Fruit fly (Drosophila melanogaster): Measurements from ENCODE around the gene Wdr62.
A peak's percentile ranks its signal among the peaks of the same experiment; 100 is the strongest.

The Wdr62 gene

DNA sequence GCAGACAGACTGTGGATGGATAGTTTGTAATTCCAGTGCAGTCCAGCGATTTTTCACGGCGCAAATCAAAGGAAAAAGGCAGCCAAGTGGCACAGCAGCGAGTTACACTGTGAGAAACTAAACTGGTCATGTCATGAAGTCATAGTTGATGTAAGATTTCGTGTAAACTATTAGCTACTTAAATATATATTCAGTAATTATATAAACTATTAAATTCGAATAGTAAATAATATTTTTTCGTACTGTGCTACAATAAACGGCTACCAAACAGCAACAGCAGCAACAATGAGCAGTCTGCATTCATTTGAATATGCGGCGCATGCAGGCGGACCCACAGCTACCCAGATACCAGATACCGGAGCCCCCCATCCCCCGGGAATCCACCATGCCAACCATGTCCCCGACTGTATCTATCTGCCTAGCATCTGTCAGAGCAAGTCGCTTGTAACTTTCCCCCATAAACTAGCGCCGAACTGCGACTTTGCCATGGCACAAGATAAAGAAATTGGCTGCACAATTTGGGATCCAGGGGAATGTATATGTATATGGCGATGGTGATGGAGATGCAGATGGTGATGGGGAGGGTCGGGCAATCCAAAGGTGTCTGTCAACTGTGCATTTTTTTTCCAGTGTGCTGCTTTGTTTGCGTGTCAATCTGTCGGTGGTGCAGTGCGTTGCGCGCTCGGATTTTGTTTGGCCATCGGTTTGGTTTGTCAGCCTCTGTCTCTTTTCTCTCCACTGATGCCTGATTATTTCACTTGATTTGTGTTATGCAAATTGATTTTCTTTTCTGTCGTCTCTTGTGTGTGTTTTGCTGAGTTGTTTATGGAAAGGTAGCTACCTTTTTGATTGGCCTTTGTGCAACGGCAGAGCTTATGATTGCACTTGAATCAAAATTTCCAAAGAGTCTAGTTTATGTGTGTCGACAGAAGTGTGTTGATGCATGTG, 41.8 kb downstream of the Wdr62 start:
- TF ChIP-seq CG9948 (tag; optimal IDR thresholded peaks at IDR 0.05): no peak
- TF ChIP-seq Pif1A (GFP tag; optimal IDR thresholded peaks at IDR 0.05): peak; percentile 29
- TF ChIP-seq D1 (tag; optimal IDR thresholded peaks at IDR 0.05): no peak
- no peak for TF ChIP-seq CG15710 (tag; optimal IDR thresholded peaks at IDR 0.05)
- TF ChIP-seq CG13204 (GFP tag; optimal IDR thresholded peaks at IDR 0.05): no peak
- peak; percentile 85 for TF ChIP-seq CG4496 (GFP tag; IDR thresholded peaks at IDR 0.05)
- no peak for TF ChIP-seq CG34367 (tag; optimal IDR thresholded peaks at IDR 0.05)
- TF ChIP-seq fd96Ca (GFP tag; IDR thresholded peaks at IDR 0.05): peak; percentile 85
- TF ChIP-seq CG10348 (GFP tag; IDR thresholded peaks at IDR 0.05): peak; percentile 29; the same call in 1 of the 2 replicates
- peak; percentile 76 for TF ChIP-seq CG14655 (GFP tag; optimal IDR thresholded peaks at IDR 0.05)
- TF ChIP-seq CG32121 (GFP tag; IDR thresholded peaks at IDR 0.05): peak; percentile 86
- TF ChIP-seq CG17806 (tag; optimal IDR thresholded peaks at IDR 0.05): peak; percentile 2
- peak; percentile 67 for TF ChIP-seq CG12605 (GFP tag; IDR thresholded peaks at IDR 0.05)
- TF ChIP-seq EcR (GFP tag; optimal IDR thresholded peaks at IDR 0.05): no peak
- TF ChIP-seq Snoo (tag; optimal IDR thresholded peaks at IDR 0.05): no peak
- peak; percentile 68 for TF ChIP-seq rn (GFP tag; IDR thresholded peaks at IDR 0.05)
- no peak for TF ChIP-seq CG8159 (tag; optimal IDR thresholded peaks at IDR 0.05)
- no peak for TF ChIP-seq gl (tag; optimal IDR thresholded peaks at IDR 0.05)
- peak; percentile 49 for TF ChIP-seq Pif1B (GFP tag; optimal IDR thresholded peaks at IDR 0.05)
- peak; percentile 76 for TF ChIP-seq CG8301 (tag; optimal IDR thresholded peaks at IDR 0.05)
- peak; percentile 85 for TF ChIP-seq Ets98B (GFP tag; IDR thresholded peaks at IDR 0.05)

DNA sequence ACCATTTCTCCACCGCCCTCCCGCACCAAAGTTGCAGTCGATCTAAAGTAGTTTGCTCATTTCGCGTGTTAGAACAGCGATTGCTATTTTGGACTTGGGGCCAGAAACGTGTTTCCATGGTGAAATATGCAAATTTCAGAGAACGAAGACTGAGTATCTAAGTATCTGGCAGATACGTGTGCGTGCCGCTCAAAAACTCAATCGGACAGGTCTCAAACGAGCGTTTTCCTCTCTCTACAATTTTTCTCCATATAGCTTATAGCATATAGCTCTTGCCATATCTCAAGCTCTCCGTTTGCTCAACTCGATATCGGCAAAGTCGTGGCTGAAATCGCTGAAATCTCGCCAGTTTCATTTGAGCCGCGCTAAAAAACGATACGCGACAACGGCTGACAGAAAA, 43.0 kb downstream of the Wdr62 start:
- no peak for TF ChIP-seq D1 (tag; optimal IDR thresholded peaks at IDR 0.05)
- no peak for TF ChIP-seq Snoo (tag; optimal IDR thresholded peaks at IDR 0.05)
- TF ChIP-seq CG34367 (tag; optimal IDR thresholded peaks at IDR 0.05): no peak
- TF ChIP-seq CG15710 (tag; optimal IDR thresholded peaks at IDR 0.05): no peak
- no peak for TF ChIP-seq rn (GFP tag; IDR thresholded peaks at IDR 0.05)
- TF ChIP-seq CG10348 (GFP tag; IDR thresholded peaks at IDR 0.05): no peak
- no peak for TF ChIP-seq CG9948 (tag; optimal IDR thresholded peaks at IDR 0.05)
- no peak for TF ChIP-seq Ets98B (GFP tag; IDR thresholded peaks at IDR 0.05)

DNA sequence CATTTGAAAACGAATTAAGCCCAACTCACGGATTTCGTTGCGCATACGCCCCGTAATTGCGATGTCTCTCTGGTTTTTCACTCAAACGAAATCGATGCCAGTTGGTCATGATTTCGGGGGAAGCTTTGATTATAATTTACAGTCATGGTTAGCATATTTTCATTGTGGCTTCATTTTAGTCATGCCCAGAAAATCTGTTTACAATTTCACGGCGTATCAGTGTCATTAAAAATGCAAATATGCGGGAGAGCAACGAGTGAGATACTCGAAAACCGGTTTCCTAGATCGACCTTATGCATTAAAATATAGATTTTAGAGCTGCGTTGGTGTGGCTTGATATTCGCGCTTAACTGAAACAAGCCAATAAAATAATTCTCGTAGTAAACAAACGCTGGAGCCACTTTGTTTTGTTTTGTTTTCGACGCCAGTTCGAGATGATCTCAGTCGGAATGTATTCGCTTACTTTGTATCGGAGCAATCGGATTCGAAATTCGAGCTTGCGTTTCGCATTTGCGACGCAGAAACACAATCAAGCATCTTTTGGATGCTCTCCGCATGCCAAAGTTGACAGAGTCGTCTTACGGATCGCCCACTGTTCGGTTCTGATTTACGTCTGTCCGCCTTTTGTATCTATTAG, 46.3 kb downstream of the Wdr62 start:
- no peak for TF ChIP-seq fd96Ca (GFP tag; IDR thresholded peaks at IDR 0.05)
- TF ChIP-seq Ets98B (GFP tag; IDR thresholded peaks at IDR 0.05): no peak
- no peak for TF ChIP-seq Snoo (tag; optimal IDR thresholded peaks at IDR 0.05)
- TF ChIP-seq rn (GFP tag; IDR thresholded peaks at IDR 0.05): no peak
- no peak for TF ChIP-seq Pif1B (GFP tag; optimal IDR thresholded peaks at IDR 0.05)
- no peak for TF ChIP-seq CG32121 (GFP tag; IDR thresholded peaks at IDR 0.05)
- TF ChIP-seq gl (tag; optimal IDR thresholded peaks at IDR 0.05): no peak
- TF ChIP-seq CG14655 (GFP tag; optimal IDR thresholded peaks at IDR 0.05): no peak
- no peak for TF ChIP-seq EcR (GFP tag; optimal IDR thresholded peaks at IDR 0.05)
- no peak for TF ChIP-seq Pif1A (GFP tag; optimal IDR thresholded peaks at IDR 0.05)
- TF ChIP-seq CG10348 (GFP tag; IDR thresholded peaks at IDR 0.05): no peak
- TF ChIP-seq CG12605 (GFP tag; IDR thresholded peaks at IDR 0.05): no peak
- TF ChIP-seq CG8159 (tag; optimal IDR thresholded peaks at IDR 0.05): no peak
- no peak for TF ChIP-seq D1 (tag; optimal IDR thresholded peaks at IDR 0.05)
- no peak for TF ChIP-seq CG17806 (tag; optimal IDR thresholded peaks at IDR 0.05)
- TF ChIP-seq CG15710 (tag; optimal IDR thresholded peaks at IDR 0.05): no peak

DNA sequence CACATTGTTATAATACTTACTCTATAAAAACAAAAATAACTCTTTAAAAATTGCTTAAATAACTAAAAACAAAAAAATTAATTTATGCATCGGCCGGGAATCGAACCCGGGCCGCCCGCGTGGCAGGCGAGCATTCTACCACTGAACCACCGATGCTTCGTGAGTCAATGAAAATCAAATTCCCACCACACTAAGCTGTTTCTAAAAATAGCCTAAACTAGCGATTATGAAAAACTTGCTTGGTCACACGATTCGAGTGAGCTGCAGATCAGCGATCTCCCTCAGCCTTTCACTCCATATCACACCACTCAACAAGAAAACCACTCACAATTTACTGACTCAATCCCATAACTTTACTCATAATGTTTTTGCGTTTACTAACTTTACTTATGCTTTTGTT, 53.6 kb downstream of the Wdr62 start:
- TF ChIP-seq gl (tag; optimal IDR thresholded peaks at IDR 0.05) (no peak), CG4496 (GFP tag; IDR thresholded peaks at IDR 0.05) (no peak), Ets98B (GFP tag; IDR thresholded peaks at IDR 0.05) (no peak), Pif1B (GFP tag; optimal IDR thresholded peaks at IDR 0.05) (no peak), CG17806 (tag; optimal IDR thresholded peaks at IDR 0.05) (no peak), CG14655 (GFP tag; optimal IDR thresholded peaks at IDR 0.05) (no peak), Snoo (tag; optimal IDR thresholded peaks at IDR 0.05) (no peak), fd96Ca (GFP tag; IDR thresholded peaks at IDR 0.05) (no peak), CG12605 (GFP tag; IDR thresholded peaks at IDR 0.05) (no peak), CG13204 (GFP tag; optimal IDR thresholded peaks at IDR 0.05) (no peak), D1 (tag; optimal IDR thresholded peaks at IDR 0.05) (no peak), CG34367 (tag; optimal IDR thresholded peaks at IDR 0.05) (no peak), CG10348 (GFP tag; IDR thresholded peaks at IDR 0.05) (no peak), EcR (GFP tag; optimal IDR thresholded peaks at IDR 0.05) (no peak), CG9948 (tag; optimal IDR thresholded peaks at IDR 0.05) (no peak), Pif1A (GFP tag; optimal IDR thresholded peaks at IDR 0.05) (no peak), CG8301 (tag; optimal IDR thresholded peaks at IDR 0.05) (no peak), CG15710 (tag; optimal IDR thresholded peaks at IDR 0.05) (no peak)

DNA sequence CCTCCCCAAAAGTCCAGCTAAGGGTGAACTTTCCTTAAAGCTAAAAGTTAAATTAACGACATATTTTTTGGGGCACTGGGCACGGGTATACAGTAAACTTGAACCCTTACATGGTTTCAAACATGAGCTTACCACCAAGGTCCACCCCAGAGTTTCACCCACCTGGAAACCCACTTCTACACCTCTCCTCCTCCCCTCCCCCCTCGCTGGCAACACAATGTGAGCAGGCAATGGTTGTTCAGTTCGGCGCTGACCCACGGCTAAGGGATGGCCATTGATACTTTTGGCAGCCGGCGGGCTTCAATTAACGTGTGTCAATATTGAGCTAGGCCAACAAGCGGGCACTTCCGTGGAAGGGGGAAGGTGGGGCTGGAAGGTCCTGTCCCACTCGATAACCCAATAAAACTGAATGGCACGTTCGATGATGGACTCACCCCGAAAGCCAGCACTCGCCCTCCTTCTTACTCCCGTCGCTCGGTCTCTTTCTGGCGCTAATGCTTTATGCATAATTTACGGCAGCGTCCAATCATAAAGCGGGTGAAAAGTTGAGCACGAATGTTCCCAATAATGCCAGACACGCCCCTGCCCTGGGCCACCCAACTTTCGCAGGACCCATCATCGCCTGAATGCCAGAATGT, 60.2 kb downstream of the Wdr62 start:
- no peak for TF ChIP-seq Snoo (tag; optimal IDR thresholded peaks at IDR 0.05)
- no peak for TF ChIP-seq CG10348 (GFP tag; IDR thresholded peaks at IDR 0.05)
- no peak for TF ChIP-seq CG4496 (GFP tag; IDR thresholded peaks at IDR 0.05)
- TF ChIP-seq D1 (tag; optimal IDR thresholded peaks at IDR 0.05): no peak
- TF ChIP-seq CG15710 (tag; optimal IDR thresholded peaks at IDR 0.05): no peak
- TF ChIP-seq CG8301 (tag; optimal IDR thresholded peaks at IDR 0.05): no peak
- TF ChIP-seq CG17806 (tag; optimal IDR thresholded peaks at IDR 0.05): no peak
- no peak for TF ChIP-seq CG12605 (GFP tag; IDR thresholded peaks at IDR 0.05)
- no peak for TF ChIP-seq Pif1A (GFP tag; optimal IDR thresholded peaks at IDR 0.05)
- no peak for TF ChIP-seq CG14655 (GFP tag; optimal IDR thresholded peaks at IDR 0.05)
- TF ChIP-seq fd96Ca (GFP tag; IDR thresholded peaks at IDR 0.05): no peak
- TF ChIP-seq CG13204 (GFP tag; optimal IDR thresholded peaks at IDR 0.05): no peak
- TF ChIP-seq Pif1B (GFP tag; optimal IDR thresholded peaks at IDR 0.05): no peak
- no peak for TF ChIP-seq CG8159 (tag; optimal IDR thresholded peaks at IDR 0.05)
- no peak for TF ChIP-seq EcR (GFP tag; optimal IDR thresholded peaks at IDR 0.05)
- TF ChIP-seq CG9948 (tag; optimal IDR thresholded peaks at IDR 0.05): no peak
- TF ChIP-seq rn (GFP tag; IDR thresholded peaks at IDR 0.05): no peak
- TF ChIP-seq CG32121 (GFP tag; IDR thresholded peaks at IDR 0.05): no peak
- TF ChIP-seq gl (tag; optimal IDR thresholded peaks at IDR 0.05): no peak

All from whole organism, pupa.